Comparison of ENCODE assay signal across 5 worm cellular contexts in genomic region chrIV:14496494-14496893, ce11.
TF ChIP-seq lines count a peak whose summit lies in the region.

No protein-coding gene starts in this region.

TF ChIP-seq in whole organism, L1 larva, 84 proteins besides CTCF, POLR2A, EP300 and RAD21:
- TF ChIP-seq ceh-8 (GFP tag; optimal IDR thresholded peaks at IDR 0.05; lab: Kevin White, UChicago), result no peak
- peak; percentile 7 for TF ChIP-seq blmp-1 (tag; optimal IDR thresholded peaks at IDR 0.05; lab: Kevin White, UChicago)

TF ChIP-seq in whole organism, L3 larva, 47 proteins besides CTCF, POLR2A, EP300 and RAD21:
- no peak for TF ChIP-seq nhr-12 (tag; optimal IDR thresholded peaks at IDR 0.05; lab: Kevin White, UChicago)
- no peak for TF ChIP-seq zag-1 (tag; optimal IDR thresholded peaks at IDR 0.05; lab: Kevin White, UChicago)
- TF ChIP-seq lin-15B (tag; optimal IDR thresholded peaks at IDR 0.05; lab: Kevin White, UChicago), result no peak
- TF ChIP-seq elt-2 (tag; optimal IDR thresholded peaks at IDR 0.05; lab: Kevin White, UChicago), result no peak
- peak; percentile 51 for TF ChIP-seq hmg-11 (tag; optimal IDR thresholded peaks at IDR 0.05; lab: Kevin White, UChicago)
- no peak for TF ChIP-seq snpc-4 (tag; optimal IDR thresholded peaks at IDR 0.05; lab: Kevin White, UChicago)
- no peak for TF ChIP-seq fkh-10 (GFP tag; optimal IDR thresholded peaks at IDR 0.05; lab: Kevin White, UChicago)
- no peak for TF ChIP-seq nhr-67 (tag; optimal IDR thresholded peaks at IDR 0.05; lab: Kevin White, UChicago)
- TF ChIP-seq nhr-11 (tag; optimal IDR thresholded peaks at IDR 0.05; lab: Kevin White, UChicago), result no peak

TF ChIP-seq in whole organism, early embryonic, 17 proteins besides CTCF, POLR2A, EP300 and RAD21:
- no peak for TF ChIP-seq F13C5.2 (tag; optimal IDR thresholded peaks at IDR 0.05; lab: Kevin White, UChicago)
- 0 out of 2 replicates have a peak, but pooled peaks have one; percentile 13 for TF ChIP-seq scrt-1 (GFP tag; IDR thresholded peaks at IDR 0.05; lab: Robert Waterston, UW)
- TF ChIP-seq tra-4 (tag; optimal IDR thresholded peaks at IDR 0.05; lab: Kevin White, UChicago), result no peak
- no peak for TF ChIP-seq ceh-36 (tag; optimal IDR thresholded peaks at IDR 0.05; lab: Kevin White, UChicago)

TF ChIP-seq in whole organism, midembryonic, 9 proteins besides CTCF, POLR2A, EP300 and RAD21:
- TF ChIP-seq ztf-23 (GFP tag; IDR thresholded peaks at IDR 0.05; lab: Robert Waterston, UW) (peak; percentile 64; the same call in 1 of the 2 replicates), T22C8.4 (GFP tag; IDR thresholded peaks at IDR 0.05; lab: Robert Waterston, UW) (no peak), cog-1 (tag; optimal IDR thresholded peaks at IDR 0.05; lab: Kevin White, UChicago) (peak; percentile 48), ref-1 (GFP tag; conservative IDR thresholded peaks at IDR 0.05; lab: Robert Waterston, UW) (no peak), tab-1 (GFP tag; IDR thresholded peaks at IDR 0.05; lab: Robert Waterston, UW) (no peak), med-1 (GFP tag; optimal IDR thresholded peaks at IDR 0.05; lab: Kevin White, UChicago; ENCODE audit: insufficient read depth) (no peak), flt-1 (GFP tag; IDR thresholded peaks at IDR 0.05; lab: Robert Waterston, UW) (no peak), ztf-29 (GFP tag; IDR thresholded peaks at IDR 0.05; lab: Robert Waterston, UW) (no peak), klf-2 (GFP tag; conservative IDR thresholded peaks at IDR 0.05; lab: Robert Waterston, UW) (no peak)
TF ChIP-seq in whole organism, midembryonic: peak in this region for 2.

TF ChIP-seq in whole organism, young adult, 124 proteins besides CTCF, POLR2A, EP300 and RAD21:
- TF ChIP-seq hmg-1.2 (GFP tag; IDR thresholded peaks at IDR 0.05; lab: Robert Waterston, UW), result peak; percentile 80
- TF ChIP-seq nhr-120 (GFP tag; IDR thresholded peaks at IDR 0.05; lab: Robert Waterston, UW), result no peak
TF ChIP-seq in whole organism, young adult: peak in this region for 1.
